Fruit fly (Drosophila melanogaster) whole organism, embryonic: ENCODE measurements around the gene ind.

ENCODE experiments used
- Ada2b ChIP-seq: fragments of 200-800 bp; sonication (Bioruptor generic); IDR thresholded peaks from 2 replicates; pipeline ENCODE4 v1.3.6; 2022; ENCODE audit warnings: missing biosample characterization, missing genetic modification characterization
- Atf-2 ChIP-seq: fragments of 200-800 bp; sonication (Bioruptor generic); optimal IDR thresholded peaks from 2 replicates; lab custom pipeline; 2016; ENCODE audit warnings: missing biosample characterization, missing genetic modification characterization
- Bdp1 ChIP-seq: fragments of 200-800 bp; sonication (Bioruptor generic); optimal IDR thresholded peaks from 3 replicates; lab custom pipeline; 2016; ENCODE audit warnings: missing biosample characterization, missing genetic modification characterization
- CG10979 ChIP-seq: fragments of 200-800 bp; sonication (Bioruptor generic); optimal IDR thresholded peaks from 2 replicates; lab custom pipeline; 2018; ENCODE audit warnings: missing biosample characterization, mild to moderate bottlenecking, missing genetic modification characterization, moderate library complexity
- CG12299 ChIP-seq: fragments of 200-800 bp; sonication (Bioruptor generic); optimal IDR thresholded peaks from 2 replicates; lab custom pipeline; 2018; ENCODE audit warnings: missing biosample characterization, mild to moderate bottlenecking, missing genetic modification characterization
- CG12659 ChIP-seq: fragments of 200-800 bp; sonication (Bioruptor generic); optimal IDR thresholded peaks from 3 replicates; lab custom pipeline; 2017; ENCODE audit warnings: mild to moderate bottlenecking, missing biosample characterization, missing genetic modification reagents, missing genetic modification characterization
- CG13424 ChIP-seq: fragments of 200-800 bp; sonication (Bioruptor generic); optimal IDR thresholded peaks from 2 replicates; lab custom pipeline; 2019; ENCODE audit warnings: missing biosample characterization, mild to moderate bottlenecking, missing genetic modification characterization, moderate library complexity
- CG14441 ChIP-seq: fragments of 200-800 bp; sonication (Bioruptor generic); IDR thresholded peaks from 2 replicates; pipeline ENCODE4 v1.3.6; 2022; ENCODE audit warnings: missing biosample characterization, missing genetic modification characterization
- CG18476 ChIP-seq: fragments of 200-800 bp; sonication (Bioruptor generic); optimal IDR thresholded peaks from 2 replicates; lab custom pipeline; 2016; ENCODE audit warnings: missing biosample characterization, mild to moderate bottlenecking, missing genetic modification characterization
- CG30020 ChIP-seq: fragments of 200-800 bp; optimal IDR thresholded peaks from 2 replicates; lab custom pipeline; 2019; ENCODE audit warnings: missing biosample characterization, mild to moderate bottlenecking, missing genetic modification characterization, moderate library complexity
- CG30403 ChIP-seq: fragments of 200-800 bp; sonication (Bioruptor generic); optimal IDR thresholded peaks from 3 replicates; lab custom pipeline; 2016; ENCODE audit warnings: missing biosample characterization, missing genetic modification characterization
- CG3281 ChIP-seq: fragments of 200-800 bp; sonication (Bioruptor generic); optimal IDR thresholded peaks from 3 replicates; lab custom pipeline; 2017; ENCODE audit warnings: missing biosample characterization, mild to moderate bottlenecking, missing genetic modification characterization
- CG4328 ChIP-seq: fragments of 200-800 bp; sonication (Bioruptor generic); optimal IDR thresholded peaks from 3 replicates; lab custom pipeline; 2017; ENCODE audit warnings: missing biosample characterization, missing genetic modification reagents, missing genetic modification characterization
- CG6254 ChIP-seq: fragments of 200-800 bp; sonication (Bioruptor generic); optimal IDR thresholded peaks from 3 replicates; lab custom pipeline; 2017; ENCODE audit warnings: mild to moderate bottlenecking, missing biosample characterization, missing genetic modification reagents, missing genetic modification characterization
- CG7786 ChIP-seq: fragments of 200-800 bp; sonication (Bioruptor generic); optimal IDR thresholded peaks from 2 replicates; lab custom pipeline; 2016; ENCODE audit warnings: missing biosample characterization, missing genetic modification characterization
- CG8924 ChIP-seq: fragments of 200-800 bp; optimal IDR thresholded peaks from 3 replicates; lab custom pipeline; 2019; ENCODE audit warnings: missing biosample characterization, mild to moderate bottlenecking, missing genetic modification characterization, moderate library complexity
- CG9932 ChIP-seq: fragments of 200-800 bp; sonication (Bioruptor generic); IDR thresholded peaks from 2 replicates; pipeline ENCODE4 v1.3.6; 2022; ENCODE audit warnings: missing biosample characterization, missing genetic modification characterization
- CTCF ChIP-seq: fragments of 200-800 bp; sonication (Bioruptor generic); optimal IDR thresholded peaks from 2 replicates; lab custom pipeline; 2017; ENCODE audit warnings: missing biosample characterization, mild to moderate bottlenecking, missing genetic modification characterization, moderate library complexity
- Deaf1 ChIP-seq: fragments of 200-800 bp; optimal IDR thresholded peaks from 3 replicates; lab custom pipeline; 2019; ENCODE audit warnings: missing biosample characterization, mild to moderate bottlenecking, missing genetic modification characterization, moderate library complexity
- ERR ChIP-seq: fragments of 200-800 bp; sonication (Bioruptor generic); optimal IDR thresholded peaks from 2 replicates; lab custom pipeline; 2016; ENCODE audit warnings: missing biosample characterization, missing genetic modification characterization
- HHEX ChIP-seq: fragments of 200-800 bp; sonication (Bioruptor generic); optimal IDR thresholded peaks from 3 replicates; lab custom pipeline; 2017; ENCODE audit warnings: missing biosample characterization, mild to moderate bottlenecking, missing genetic modification characterization, missing genetic modification reagents
- NC2α ChIP-seq: fragments of 200-800 bp; sonication (Bioruptor generic); optimal IDR thresholded peaks from 2 replicates; lab custom pipeline; 2016; ENCODE audit warnings: missing biosample characterization, missing genetic modification characterization
- PHDP ChIP-seq: fragments of 200-800 bp; sonication (Bioruptor generic); optimal IDR thresholded peaks from 3 replicates; lab custom pipeline; 2018; ENCODE audit warnings: missing biosample characterization, mild to moderate bottlenecking, missing genetic modification characterization, moderate library complexity
- Spps ChIP-seq: fragments of 200-800 bp; sonication (Bioruptor generic); optimal IDR thresholded peaks from 2 replicates; lab custom pipeline; 2018; ENCODE audit warnings: missing biosample characterization, mild to moderate bottlenecking, missing genetic modification characterization
- Stat92E ChIP-seq, 3 experiments: fragments of >200 bp in 2 of 3; fragments of 200-800 bp in 1 of 3; sonication (Bioruptor generic) in 1 of 3; optimal IDR thresholded peaks; 2 replicates each; lab custom pipeline; 2017 to 2019; ENCODE audit warnings: missing biosample characterization in 3 of 3, missing genetic modification characterization in 3 of 3, mild to moderate bottlenecking in 1 of 3, moderate library complexity in 1 of 3
- aop ChIP-seq: fragments of 200-800 bp; sonication (Bioruptor generic); IDR thresholded peaks from 2 replicates; pipeline ENCODE4 v1.3.6; 2022; ENCODE audit warnings: missing biosample characterization, missing genetic modification characterization
- crp ChIP-seq, 2 experiments: fragments of 200-800 bp; sonication (Bioruptor generic); optimal IDR thresholded peaks; 2 replicates in 1 of 2; 3 replicates in 1 of 2; lab custom pipeline; 2017; ENCODE audit warnings: missing biosample characterization in 2 of 2, missing genetic modification characterization in 2 of 2, mild to moderate bottlenecking in 1 of 2, moderate library complexity in 1 of 2
- en ChIP-seq: fragments of 200-800 bp; sonication (Bioruptor generic); optimal IDR thresholded peaks from 2 replicates; lab custom pipeline; 2016; ENCODE audit warnings: missing biosample characterization, missing genetic modification characterization
- fd64A ChIP-seq: fragments of 200-800 bp; sonication (Bioruptor generic); optimal IDR thresholded peaks from 3 replicates; lab custom pipeline; 2018; ENCODE audit warnings: missing biosample characterization, mild to moderate bottlenecking, missing genetic modification characterization
- gem ChIP-seq: fragments of 200-800 bp; sonication (Bioruptor generic); optimal IDR thresholded peaks from 2 replicates; lab custom pipeline; 2019; ENCODE audit warnings: missing biosample characterization, mild to moderate bottlenecking, missing genetic modification characterization, moderate library complexity
- gsb ChIP-seq: fragments of 200-800 bp; sonication (Bioruptor generic); IDR thresholded peaks from 2 replicates; pipeline ENCODE4 v1.3.6; 2022; ENCODE audit warnings: missing biosample characterization, missing genetic modification characterization
- jigr1 ChIP-seq: fragments of 200-800 bp; sonication (Bioruptor generic); IDR thresholded peaks from 3 replicates; pipeline ENCODE4 v1.3.6; 2022; ENCODE audit warnings: missing biosample characterization, missing genetic modification characterization
- ken ChIP-seq: fragments of 200-800 bp; sonication (Bioruptor generic); IDR thresholded peaks from 3 replicates; pipeline ENCODE4 v1.3.6; 2022; ENCODE audit warnings: missing biosample characterization, missing genetic modification characterization
- lab ChIP-seq: fragments of 200-800 bp; sonication (Bioruptor generic); optimal IDR thresholded peaks from 3 replicates; lab custom pipeline; 2017; ENCODE audit warnings: missing biosample characterization, missing genetic modification characterization, mild to moderate bottlenecking, moderate library complexity, missing genetic modification reagents
- lbe ChIP-seq: fragments of 200-800 bp; sonication (Bioruptor generic); optimal IDR thresholded peaks from 2 replicates; lab custom pipeline; 2016; ENCODE audit warnings: missing biosample characterization, mild to moderate bottlenecking, missing genetic modification characterization
- nau ChIP-seq: fragments of 200-800 bp; sonication (Bioruptor generic); optimal IDR thresholded peaks from 3 replicates; lab custom pipeline; 2017; ENCODE audit warnings: missing biosample characterization, mild to moderate bottlenecking, missing genetic modification characterization, missing genetic modification reagents
- run ChIP-seq: fragments of 200-800 bp; sonication (Bioruptor generic); optimal IDR thresholded peaks from 3 replicates; lab custom pipeline; 2018; ENCODE audit warnings: missing biosample characterization, mild to moderate bottlenecking, missing genetic modification characterization
- sc ChIP-seq, 3 experiments: fragments of >200 bp in 2 of 3; fragments of 200-800 bp in 1 of 3; sonication (Bioruptor generic) in 1 of 3; optimal IDR thresholded peaks; 2 replicates in 2 of 3; 3 replicates in 1 of 3; lab custom pipeline; 2017; ENCODE audit warnings: mild to moderate bottlenecking in 1 of 3, missing biosample characterization in 1 of 3, missing genetic modification characterization in 1 of 3, missing genetic modification reagents in 1 of 3
- schlank ChIP-seq: fragments of 200-800 bp; sonication (Bioruptor generic); optimal IDR thresholded peaks from 2 replicates; lab custom pipeline; 2018; ENCODE audit warnings: missing biosample characterization, mild to moderate bottlenecking, missing genetic modification characterization
- slp2 ChIP-seq: fragments of 200-800 bp; sonication (Bioruptor generic); optimal IDR thresholded peaks from 2 replicates; lab custom pipeline; 2016; ENCODE audit warnings: missing biosample characterization, missing genetic modification characterization
- sqz ChIP-seq: fragments of 200-800 bp; sonication (Bioruptor generic); optimal IDR thresholded peaks from 3 replicates; lab custom pipeline; 2018; ENCODE audit warnings: missing biosample characterization, mild to moderate bottlenecking, missing genetic modification characterization
- trem ChIP-seq: fragments of 200-800 bp; optimal IDR thresholded peaks from 3 replicates; lab custom pipeline; 2019; ENCODE audit warnings: missing biosample characterization, mild to moderate bottlenecking, missing genetic modification characterization, moderate library complexity

Gene ind

DNA sequence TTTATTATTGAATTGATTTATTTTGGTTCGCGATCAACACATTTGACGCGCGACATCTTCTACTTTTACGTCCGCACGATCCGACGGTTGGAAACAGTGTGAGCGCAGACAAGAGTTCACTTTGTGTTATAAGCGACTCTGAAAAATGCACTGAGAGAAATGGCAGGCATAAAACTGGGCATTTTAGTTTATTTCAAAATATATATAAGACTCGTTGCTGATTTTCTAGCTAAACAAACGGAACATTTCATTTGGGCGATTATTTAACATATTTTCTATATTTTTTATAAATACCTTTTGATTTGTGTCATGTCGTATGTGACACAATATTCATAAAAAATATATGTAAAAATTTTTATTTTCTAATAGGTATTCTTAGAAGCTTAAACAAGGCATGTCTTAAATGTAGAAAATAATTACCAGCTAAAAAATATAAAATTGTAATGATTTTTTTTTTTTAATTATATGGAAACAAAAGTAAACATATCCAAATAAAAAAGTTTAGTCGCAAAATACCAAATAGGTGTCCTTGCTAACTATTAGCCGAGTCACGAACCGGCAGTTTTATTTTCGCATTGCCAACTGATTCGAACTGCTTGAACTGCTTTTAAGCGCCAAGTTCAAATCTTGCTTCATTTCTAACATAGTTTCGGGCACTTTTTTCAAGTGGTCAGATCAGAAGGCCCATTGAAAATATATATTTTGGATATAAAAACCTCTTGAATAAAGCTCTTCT is 29.6 kb downstream of the ind start, which contains the start of gene Reck (continued):
- TF ChIP-seq CG8924 (tag; lab: Kevin White, UChicago) (peak; percentile 89), CG7786 (GFP tag; lab: Kevin White, UChicago) (peak; percentile 20), CG14441 (GFP tag; lab: Robert Waterston, UW) (peak; percentile 81), PHDP (tag; lab: Kevin White, UChicago) (peak; percentile 89), gem (peak; percentile 90), CG30403 (GFP tag; lab: Kevin White, UChicago) (peak; percentile 82), fd64A (no peak), CG13424 (peak; percentile 81), crp (GFP tag; optimal IDR thresholded peaks at IDR 0.05; lab: Kevin White, UChicago) (peak in 1 of 2 experiments; percentile 13), lbe (peak; percentile 65), nau (peak; percentile 73), sqz (GFP tag; lab: Kevin White, UChicago) (peak; percentile 74), Bdp1 (GFP tag; lab: Kevin White, UChicago) (no peak), HHEX (GFP tag; lab: Kevin White, UChicago) (peak; percentile 84), run (peak; percentile 69), Ada2b (GFP tag; lab: Robert Waterston, UW) (peak; percentile 83), en (GFP tag; lab: Kevin White, UChicago) (peak; percentile 39), ERR (GFP tag; lab: Kevin White, UChicago) (no peak), slp2 (GFP tag; lab: Kevin White, UChicago) (peak; percentile 35), CG9932 (GFP tag; lab: Robert Waterston, UW) (peak; percentile 60), CG6254 (peak; percentile 90), CTCF (GFP tag; lab: Kevin White, UChicago) (peak; percentile 59), schlank (tag; lab: Kevin White, UChicago) (peak; percentile 18), Spps (tag; lab: Kevin White, UChicago) (peak; percentile 88), sc (optimal IDR thresholded peaks at IDR 0.05; lab: Kevin White, UChicago) (no peak), sc (GFP tag; optimal IDR thresholded peaks at IDR 0.05; lab: Kevin White, UChicago) (peak; percentile 52), CG10979 (peak; percentile 89), CG3281 (GFP tag; lab: Kevin White, UChicago) (peak; percentile 84), jigr1 (GFP tag; lab: Robert Waterston, UW) (no peak), gsb (GFP tag; lab: Robert Waterston, UW) (peak; percentile 47; the same call in 1 of the 2 replicates), trem (peak; percentile 70), ken (GFP tag; lab: Robert Waterston, UW) (peak; percentile 65), Atf-2 (peak; percentile 11), lab (GFP tag; lab: Kevin White, UChicago) (peak; percentile 90), CG12299 (tag; lab: Kevin White, UChicago) (peak; percentile 58), CG4328 (GFP tag; lab: Kevin White, UChicago) (peak; percentile 72), aop (peak; percentile 29; the same call in 1 of the 2 replicates), Deaf1 (tag; lab: Kevin White, UChicago) (peak; percentile 59), CG30020 (tag; lab: Kevin White, UChicago) (no peak), NC2α (GFP tag; lab: Kevin White, UChicago) (peak; percentile 21), Stat92E (GFP tag; optimal IDR thresholded peaks at IDR 0.05; lab: Kevin White, UChicago) (peak in 1 of 3 experiments; percentile 27), CG12659 (peak; percentile 73), CG18476 (GFP tag; lab: Kevin White, UChicago) (peak; percentile 88)
